Worm (Caenorhabditis elegans) whole organism, L4/young adult: ENCODE measurements around the gene F58H1.3.

Experiments
- W03F9.2 ChIP-seq: fragments of 150-350 bp; optimal IDR thresholded peaks from 2 replicates; lab custom pipeline; 2014; ENCODE audit warnings: missing biosample characterization, missing genetic modification characterization
- dao-5 ChIP-seq: sonication (generic microtip); optimal IDR thresholded peaks from 2 replicates; lab custom pipeline; 2016; ENCODE audit warnings: missing genotype, missing genetic modification characterization, moderate library complexity, missing compliant biosample characterization
- him-1 ChIP-seq: sonication (generic microtip); optimal IDR thresholded peaks from 2 replicates; lab custom pipeline; 2016; ENCODE audit warnings: missing genotype, missing genetic modification reagents, missing genetic modification characterization, missing compliant biosample characterization

F58H1.3 gene

DNA sequence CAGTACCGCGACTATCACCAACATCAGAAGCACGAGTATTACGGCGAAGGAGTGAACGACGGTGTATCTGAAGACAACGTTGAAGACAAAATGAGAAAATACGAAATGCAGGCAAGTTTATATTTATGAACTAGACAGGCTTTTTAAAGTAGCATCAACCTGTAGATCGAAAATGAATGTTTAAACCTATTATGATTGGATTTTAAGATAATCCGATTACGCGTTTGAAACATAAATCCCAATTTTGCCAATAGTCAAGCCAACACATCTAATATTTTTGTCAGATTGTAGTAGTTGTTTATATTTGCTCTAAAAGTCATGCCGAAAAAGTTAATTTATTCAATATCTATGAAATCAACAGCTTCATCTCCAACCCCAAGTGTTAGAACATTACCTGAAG lies 32.5 kb upstream of the F58H1.3 start:
- TF ChIP-seq dao-5 (no peak), him-1 (tag; lab: Kevin White, UChicago) (no peak), W03F9.2 (tag; lab: Kevin White, UChicago) (no peak)

DNA sequence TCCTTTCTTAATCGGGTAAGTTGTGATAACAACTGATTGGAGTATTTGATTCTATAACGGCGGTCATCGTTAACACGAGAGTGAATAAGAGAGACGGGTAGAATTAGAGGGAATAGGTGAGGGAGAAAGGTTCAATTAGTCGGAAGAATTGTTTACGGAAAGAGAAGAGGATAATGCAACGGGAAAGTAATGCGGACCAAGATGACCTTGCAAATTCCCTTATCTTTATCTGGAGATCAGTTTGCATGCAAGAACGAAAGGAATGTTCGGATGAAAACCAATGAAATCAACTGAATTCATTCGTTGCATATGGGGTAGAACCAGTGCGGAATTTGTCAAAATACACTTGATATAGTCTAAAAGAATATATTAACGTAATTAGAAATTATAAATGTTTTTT lies 31.6 kb upstream of the F58H1.3 start:
- TF ChIP-seq him-1 (tag; lab: Kevin White, UChicago) (no peak), dao-5 (no peak), W03F9.2 (tag; lab: Kevin White, UChicago) (no peak)

DNA sequence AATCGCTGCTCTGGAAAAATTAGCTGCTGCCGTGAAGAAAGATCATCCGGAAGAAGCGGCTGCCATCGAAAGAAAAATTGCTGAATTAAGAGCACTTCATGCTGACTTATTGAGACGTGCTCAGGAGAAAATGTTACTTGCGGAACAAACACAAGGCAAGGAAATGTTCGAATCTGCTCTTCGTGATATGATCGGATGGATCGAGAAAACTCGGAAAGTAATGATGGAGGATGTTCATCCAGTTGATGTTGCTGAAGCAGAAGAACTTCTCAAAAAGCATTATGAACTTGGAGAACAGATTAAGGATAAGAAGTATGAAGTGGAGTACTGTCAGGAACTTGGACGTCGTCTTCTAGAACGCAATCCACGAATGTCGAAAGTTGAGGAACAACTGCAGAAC lies 27.8 kb upstream of the F58H1.3 start:
- TF ChIP-seq dao-5 (no peak), W03F9.2 (tag; lab: Kevin White, UChicago) (no peak), him-1 (tag; lab: Kevin White, UChicago) (no peak)

ce11 chrV:11913283-11913682 lies 20.5 kb upstream of the F58H1.3 start:
- TF ChIP-seq him-1 (tag; lab: Kevin White, UChicago) = no peak
- TF ChIP-seq dao-5 = no peak
- no peak for TF ChIP-seq W03F9.2 (tag; lab: Kevin White, UChicago)

DNA sequence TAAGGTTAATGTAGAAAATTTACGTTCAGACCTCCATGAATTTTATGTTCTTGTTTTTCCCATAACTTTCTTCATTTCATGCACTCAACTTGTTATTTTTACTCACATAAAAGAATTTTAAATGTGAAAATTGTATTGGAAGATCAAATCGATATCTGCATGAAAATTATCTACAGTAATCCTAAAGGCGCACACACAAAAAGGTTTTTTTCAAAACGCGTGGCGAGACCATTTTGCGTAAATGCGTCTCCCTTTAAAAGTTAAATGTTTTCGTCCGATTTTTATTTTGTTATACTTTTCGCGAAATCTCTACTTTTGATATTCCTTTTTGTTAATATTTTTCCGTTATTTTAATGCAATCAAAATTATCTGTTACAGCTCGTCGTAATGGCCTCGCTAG lies 16.6 kb upstream of the F58H1.3 start, which contains the start of gene R31.2:
TSS of gene R31.2 (plus strand) at position 388 of the 400 bp plus-strand sequence.
- TF ChIP-seq dao-5 (no peak), W03F9.2 (tag; lab: Kevin White, UChicago) (no peak), him-1 (tag; lab: Kevin White, UChicago) (no peak)

DNA sequence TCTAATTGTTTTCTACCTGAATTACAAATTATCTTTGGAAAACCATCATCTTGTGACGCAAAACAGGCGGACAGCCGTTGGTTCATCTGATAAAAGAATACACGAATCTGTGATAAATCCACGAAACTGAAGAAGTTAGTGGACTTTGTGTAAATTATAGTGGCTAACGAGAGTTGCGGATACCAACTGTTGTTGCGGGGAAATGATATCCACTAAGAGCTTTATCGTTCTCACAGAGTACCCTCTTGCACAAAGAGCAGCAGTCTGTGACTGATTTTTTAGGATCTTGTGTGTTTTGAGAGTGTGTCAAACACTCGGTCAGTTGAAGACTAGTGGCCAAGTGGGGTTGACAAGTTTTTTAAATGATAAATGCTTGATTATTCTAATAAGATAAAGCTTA lies 14.1 kb upstream of the F58H1.3 start:
- TF ChIP-seq dao-5 = no peak
- TF ChIP-seq him-1 (tag; lab: Kevin White, UChicago) = no peak
- no peak for TF ChIP-seq W03F9.2 (tag; lab: Kevin White, UChicago)

- TF ChIP-seq him-1 (tag; lab: Kevin White, UChicago) (no peak), W03F9.2 (tag; lab: Kevin White, UChicago) (peak; percentile 41)
Measured at ce11 chrV:11921229-11921628, 12.5 kb upstream of the F58H1.3 start.

- TF ChIP-seq dao-5 (no peak), W03F9.2 (tag; lab: Kevin White, UChicago) (no peak), him-1 (tag; lab: Kevin White, UChicago) (no peak)
Measured at ce11 chrV:11921689-11922517, 11.9 kb upstream of the F58H1.3 start.

ce11 chrV:11927346-11927745 lies 6.4 kb upstream of the F58H1.3 start, which contains the start of gene osm-6:
Gene osm-6, minus strand, starts transcription at chrV:11927446.
- TF ChIP-seq dao-5 (no peak), him-1 (tag; lab: Kevin White, UChicago) (no peak), W03F9.2 (tag; lab: Kevin White, UChicago) (no peak)

DNA sequence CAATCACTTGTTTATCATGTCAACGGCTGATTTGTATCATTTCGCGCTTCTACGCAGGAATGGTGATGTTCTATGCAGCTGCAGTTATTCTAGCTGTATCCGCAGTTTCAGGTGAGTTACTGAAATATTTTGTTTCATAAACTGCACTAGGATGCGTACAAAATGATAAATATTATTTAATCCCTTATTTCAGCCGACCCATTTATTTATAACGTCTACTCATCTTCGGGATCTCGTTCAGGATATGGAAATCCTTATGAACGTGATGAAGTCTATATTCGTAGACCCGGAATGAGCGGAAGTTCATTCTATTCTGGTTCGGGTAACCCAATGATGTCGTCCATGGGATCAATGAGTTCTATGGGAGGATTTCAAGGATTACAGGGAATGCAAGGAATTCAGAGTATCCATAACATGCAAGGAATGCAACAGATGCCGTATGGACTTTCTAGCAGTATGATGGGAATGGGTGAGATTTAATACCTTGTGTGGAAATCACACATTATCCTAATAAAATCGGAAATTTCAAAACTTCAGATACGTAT lies 4.7 kb upstream of the F58H1.3 start, which contains the start of gene F58H1.2:
TSS of gene F58H1.2 (plus strand) at position 51 of the 545 bp plus-strand sequence.
- TF ChIP-seq W03F9.2 (tag; lab: Kevin White, UChicago) (no peak), him-1 (tag; lab: Kevin White, UChicago) (no peak), dao-5 (no peak)

- no peak for TF ChIP-seq W03F9.2 (tag; lab: Kevin White, UChicago)
- TF ChIP-seq him-1 (tag; lab: Kevin White, UChicago) = no peak
- no peak for TF ChIP-seq dao-5
Measured at ce11 chrV:11934848-11935247, 1.1 kb downstream of the F58H1.3 start, which contains the start of gene F58H1.8. Gene F58H1.8, plus strand, starts transcription at chrV:11935148.

DNA sequence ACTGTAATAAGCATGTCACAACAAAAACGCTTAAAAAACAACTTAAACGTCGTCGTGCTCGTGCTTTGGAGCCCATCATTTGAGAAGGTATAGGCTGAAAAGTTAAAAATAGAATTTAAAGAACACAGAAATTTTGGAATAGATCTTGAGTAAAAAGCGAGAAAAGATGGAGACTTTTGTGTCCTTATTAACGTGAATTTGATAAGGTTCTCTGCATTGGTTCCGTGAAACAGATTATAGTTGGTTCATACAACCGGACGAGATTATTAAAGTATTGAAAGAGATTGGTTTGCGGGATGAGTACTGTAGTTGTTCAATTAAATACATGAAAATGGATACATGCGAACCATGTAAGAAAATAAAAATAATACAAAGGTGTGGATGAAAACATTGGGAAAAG lies 3.9 kb downstream of the F58H1.3 start, which contains the start of gene gpla-1:
TSS of gene gpla-1 (minus strand) at position 101 of the 400 bp plus-strand sequence.
- TF ChIP-seq dao-5 (no peak), him-1 (tag; lab: Kevin White, UChicago) (no peak), W03F9.2 (tag; lab: Kevin White, UChicago) (no peak)

ce11 chrV:11940329-11940728 lies 6.6 kb downstream of the F58H1.3 start:
- no peak for TF ChIP-seq W03F9.2 (tag; lab: Kevin White, UChicago)
- TF ChIP-seq him-1 (tag; lab: Kevin White, UChicago) = no peak
- TF ChIP-seq dao-5 = no peak

- TF ChIP-seq W03F9.2 (tag; lab: Kevin White, UChicago) (no peak), him-1 (tag; lab: Kevin White, UChicago) (no peak), dao-5 (no peak)
Measured at ce11 chrV:11941664-11942063, 7.9 kb downstream of the F58H1.3 start.
